Worm (Caenorhabditis elegans): ENCODE data around the gene F40G9.6.

The F40G9.6 gene

DNA sequence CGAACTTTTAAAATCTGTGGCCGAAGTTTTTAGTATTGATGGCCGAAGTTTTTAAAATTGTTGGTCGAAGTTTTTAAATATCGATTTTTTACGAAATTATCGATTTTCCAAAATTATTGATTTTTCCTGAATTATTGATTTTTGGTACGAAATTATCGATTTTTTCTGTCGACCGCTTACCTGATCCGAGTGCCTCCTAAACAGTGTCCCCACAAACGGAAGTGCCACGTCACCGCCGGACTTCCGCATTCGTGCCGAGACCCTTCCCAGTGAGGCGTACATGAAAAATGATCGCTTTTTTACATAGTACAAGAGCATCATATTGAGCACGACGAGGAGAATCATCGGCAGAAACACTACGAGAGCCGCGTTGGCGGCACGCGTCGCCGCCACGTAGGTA is 24.6 kb downstream of the F40G9.6 start:
- TF ChIP-seq ceh-48 (tag; optimal IDR thresholded peaks at IDR 0.05) (peak; percentile 69), hlh-13 (GFP tag; optimal IDR thresholded peaks at IDR 0.05) (no peak), Y22D7AL.16 (tag; optimal IDR thresholded peaks at IDR 0.05) (no peak), pax-1 (tag; optimal IDR thresholded peaks at IDR 0.05) (no peak)

ce11 chrIII:207023-207422 is 27.7 kb downstream of the F40G9.6 start, which contains the start of gene W10C4.1:
W10C4.1 (minus strand) TSS chrIII:207123.
- no peak for TF ChIP-seq elt-4 (tag; optimal IDR thresholded peaks at IDR 0.05)
- TF ChIP-seq gmeb-2 (tag; optimal IDR thresholded peaks at IDR 0.05): no peak
- TF ChIP-seq mec-3 (tag; optimal IDR thresholded peaks at IDR 0.05; ENCODE audit: borderline replicate concordance): no peak
- TF ChIP-seq odd-2 (tag; optimal IDR thresholded peaks at IDR 0.05): no peak

- peak; percentile 31 for TF ChIP-seq ceh-31 (tag; optimal IDR thresholded peaks at IDR 0.05)
- no peak for TF ChIP-seq rnt-1 (tag; optimal IDR thresholded peaks at IDR 0.05)
- TF ChIP-seq unc-42 (tag; optimal IDR thresholded peaks at IDR 0.05): peak; percentile 95
- no peak for TF ChIP-seq pros-1 (tag; optimal IDR thresholded peaks at IDR 0.05)
- TF ChIP-seq unc-55 (GFP tag; optimal IDR thresholded peaks at IDR 0.05): peak; percentile 59
- peak; percentile 72 for TF ChIP-seq fkh-10 (GFP tag; optimal IDR thresholded peaks at IDR 0.05)
- TF ChIP-seq hlh-6 (tag; optimal IDR thresholded peaks at IDR 0.05): no peak
These were observed 29.7 kb downstream of the F40G9.6 start for ce11 chrIII:208793-209694.

- TF ChIP-seq npax-4 (tag; optimal IDR thresholded peaks at IDR 0.05) (no peak), hlh-30 (tag; optimal IDR thresholded peaks at IDR 0.05; ENCODE audit: insufficient read depth) (no peak), tbx-7 (tag; optimal IDR thresholded peaks at IDR 0.05) (no peak), ceh-31 (tag; optimal IDR thresholded peaks at IDR 0.05) (no peak), ceh-19 (GFP tag; optimal IDR thresholded peaks at IDR 0.05) (no peak), hlh-8 (tag; optimal IDR thresholded peaks at IDR 0.05) (no peak), pha-4 (tag; optimal IDR thresholded peaks at IDR 0.05) (no peak), ceh-48 (tag; optimal IDR thresholded peaks at IDR 0.05) (no peak), ttx-3 (tag; optimal IDR thresholded peaks at IDR 0.05) (no peak), ceh-34 (tag; optimal IDR thresholded peaks at IDR 0.05) (no peak), tbx-2 (tag; optimal IDR thresholded peaks at IDR 0.05) (no peak), ceh-30 (tag; optimal IDR thresholded peaks at IDR 0.05) (no peak), ceh-45 (GFP tag; IDR thresholded peaks at IDR 0.05) (no peak), T23F11.4 (GFP tag; optimal IDR thresholded peaks at IDR 0.05) (no peak), hlh-13 (GFP tag; optimal IDR thresholded peaks at IDR 0.05) (no peak), ahr-1 (tag; optimal IDR thresholded peaks at IDR 0.05) (no peak)
These were observed 30.4 kb downstream of the F40G9.6 start, which contains the start of gene klp-20 for ce11 chrIII:209695-210091. klp-20 (plus strand) TSS chrIII:209992.

- TF ChIP-seq unc-42 (tag; optimal IDR thresholded peaks at IDR 0.05): peak; percentile 65
- TF ChIP-seq ceh-9 (tag; optimal IDR thresholded peaks at IDR 0.05): no peak
These were observed 32.0 kb downstream of the F40G9.6 start for ce11 chrIII:211387-211786.

ce11 chrIII:220368-220767 is 41.0 kb downstream of the F40G9.6 start:
- no peak for TF ChIP-seq hlh-6 (tag; optimal IDR thresholded peaks at IDR 0.05)
- no peak for TF ChIP-seq ceh-45 (GFP tag; IDR thresholded peaks at IDR 0.05)
- TF ChIP-seq nfya-1 (tag; optimal IDR thresholded peaks at IDR 0.05): peak; percentile 20
- no peak for TF ChIP-seq unc-55 (GFP tag; optimal IDR thresholded peaks at IDR 0.05)
- TF ChIP-seq unc-42 (tag; optimal IDR thresholded peaks at IDR 0.05): peak; percentile 29
- TF ChIP-seq ceh-48 (tag; optimal IDR thresholded peaks at IDR 0.05): peak; percentile 6
- no peak for TF ChIP-seq npax-4 (tag; optimal IDR thresholded peaks at IDR 0.05)
- TF ChIP-seq ceh-31 (tag; optimal IDR thresholded peaks at IDR 0.05): peak; percentile 49
- TF ChIP-seq ceh-34 (tag; optimal IDR thresholded peaks at IDR 0.05): peak; percentile 46
